Fruit fly (Drosophila melanogaster) ovary, adult (tissue): ENCODE measurements around the gene CG32365.

Experiments
- CG17801 ChIP-seq: fragments of 200-800 bp; optimal IDR thresholded peaks from 2 replicates; lab custom pipeline; 2019; ENCODE audit warnings: missing biosample characterization, mild to moderate bottlenecking, missing genetic modification characterization, moderate library complexity; ENCODE audit not compliant: partially characterized antibody

Gene CG32365

dm6 chr3L:7875606-7876366 is 6.9 kb downstream of the CG32365 start:
- no peak for TF ChIP-seq CG17801 (GFP tag; lab: Kevin White, UChicago)

- no peak for TF ChIP-seq CG17801 (GFP tag; lab: Kevin White, UChicago)
Measured at dm6 chr3L:7876367-7876703, 7.5 kb downstream of the CG32365 start.

dm6 chr3L:7877466-7877865 is 8.6 kb downstream of the CG32365 start:
- no peak for TF ChIP-seq CG17801 (GFP tag; lab: Kevin White, UChicago)

- no peak for TF ChIP-seq CG17801 (GFP tag; lab: Kevin White, UChicago)
Measured at dm6 chr3L:7879616-7880015, 10.8 kb downstream of the CG32365 start.

- TF ChIP-seq CG17801 (GFP tag; lab: Kevin White, UChicago), result no peak
Measured at dm6 chr3L:7881127-7881526, 12.3 kb downstream of the CG32365 start.

- no peak for TF ChIP-seq CG17801 (GFP tag; lab: Kevin White, UChicago)
Measured at dm6 chr3L:7882105-7882504, 13.3 kb downstream of the CG32365 start.

dm6 chr3L:7883298-7883697 is 14.5 kb downstream of the CG32365 start:
- no peak for TF ChIP-seq CG17801 (GFP tag; lab: Kevin White, UChicago)

- TF ChIP-seq CG17801 (GFP tag; lab: Kevin White, UChicago), result no peak
Measured at dm6 chr3L:7889976-7890375, 21.1 kb downstream of the CG32365 start.

- no peak for TF ChIP-seq CG17801 (GFP tag; lab: Kevin White, UChicago)
Measured at dm6 chr3L:7890567-7890966, 21.7 kb downstream of the CG32365 start.

- no peak for TF ChIP-seq CG17801 (GFP tag; lab: Kevin White, UChicago)
Measured at dm6 chr3L:7893840-7894239, 25.0 kb downstream of the CG32365 start.

dm6 chr3L:7894580-7894979 is 25.7 kb downstream of the CG32365 start, which contains the start of gene eIF4E5:
Gene eIF4E5, plus strand, starts transcription at chr3L:7894880.
- no peak for TF ChIP-seq CG17801 (GFP tag; lab: Kevin White, UChicago)

- TF ChIP-seq CG17801 (GFP tag; lab: Kevin White, UChicago), result peak; percentile 59
Measured at dm6 chr3L:7903489-7904150, 34.8 kb downstream of the CG32365 start.

- no peak for TF ChIP-seq CG17801 (GFP tag; lab: Kevin White, UChicago)
Measured at dm6 chr3L:7904560-7904959, 35.7 kb downstream of the CG32365 start.

- TF ChIP-seq CG17801 (GFP tag; lab: Kevin White, UChicago), result no peak
Measured at dm6 chr3L:7909695-7910463, 41.0 kb downstream of the CG32365 start.

- TF ChIP-seq CG17801 (GFP tag; lab: Kevin White, UChicago), result no peak
Measured at dm6 chr3L:7910916-7911467, 42.1 kb downstream of the CG32365 start.
